Fruit fly (Drosophila melanogaster): ENCODE data around the gene Msp300.

Msp300 gene

DNA sequence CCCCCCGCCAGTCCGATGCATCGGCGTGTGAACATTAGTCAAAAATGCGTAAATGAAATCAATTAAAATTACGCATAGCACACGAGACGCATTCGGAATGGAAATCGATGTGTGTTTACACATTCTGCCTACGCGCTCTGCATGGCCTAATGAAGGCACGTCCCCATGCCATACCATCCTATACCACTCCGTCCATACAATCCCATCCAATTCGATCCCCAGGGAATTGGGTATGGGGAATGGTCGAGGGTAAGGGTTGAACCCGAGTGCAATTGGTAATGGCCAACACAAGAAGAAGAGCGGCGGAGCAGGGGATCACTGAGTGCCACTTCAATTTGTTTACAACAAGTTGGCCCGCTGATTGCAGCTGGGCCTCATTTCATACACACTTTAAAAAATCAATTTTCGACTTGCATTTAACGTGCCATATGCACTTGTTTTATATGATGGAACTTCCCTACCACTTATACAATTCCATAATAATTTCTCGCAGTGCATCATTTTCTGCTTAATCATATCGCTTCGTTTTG is 144.8 kb downstream of the Msp300 start (continued):
- TF ChIP-seq Tbp (GFP tag; optimal IDR thresholded peaks at IDR 0.05) = no peak
- TF ChIP-seq Spps (tag; optimal IDR thresholded peaks at IDR 0.05) = no peak
- TF ChIP-seq ftz-f1 (GFP tag; optimal IDR thresholded peaks at IDR 0.05) = no peak
- no peak for TF ChIP-seq NK7.1 (GFP tag; optimal IDR thresholded peaks at IDR 0.05)
- TF ChIP-seq CG12659 (GFP tag; optimal IDR thresholded peaks at IDR 0.05) = peak; percentile 6
- TF ChIP-seq Fer3 (tag; optimal IDR thresholded peaks at IDR 0.05) = no peak
- no peak for TF ChIP-seq CG42726 (GFP tag; IDR thresholded peaks at IDR 0.05; ENCODE audit: partially characterized antibody)
- TF ChIP-seq CG1602 (GFP tag; optimal IDR thresholded peaks at IDR 0.05) = peak; percentile 25
- TF ChIP-seq E2f2 (GFP tag; IDR thresholded peaks at IDR 0.05) = no peak
- TF ChIP-seq ranshi (GFP tag; IDR thresholded peaks at IDR 0.05) = 0 out of 2 replicates have a peak, but pooled peaks have one; percentile 34
- TF ChIP-seq chinmo (GFP tag; IDR thresholded peaks at IDR 0.05; ENCODE audit: partially characterized antibody) = peak; percentile 51; the same call in 1 of the 4 replicates
- no peak for TF ChIP-seq crp (GFP tag; optimal IDR thresholded peaks at IDR 0.05)
- TF ChIP-seq CG2875 (GFP tag; optimal IDR thresholded peaks at IDR 0.05) = peak; percentile 19
- no peak for TF ChIP-seq Oaz (GFP tag; IDR thresholded peaks at IDR 0.05)
- no peak for TF ChIP-seq unc-4 (GFP tag; IDR thresholded peaks at IDR 0.05; ENCODE audit: partially characterized antibody)
- TF ChIP-seq CG5953 (GFP tag; IDR thresholded peaks at IDR 0.05) = no peak
- peak in 1 of 3 experiments; percentile 25 for TF ChIP-seq Stat92E (GFP tag; optimal IDR thresholded peaks at IDR 0.05)
- peak; percentile 59; the same call in 2 of the 3 replicates for TF ChIP-seq ken (GFP tag; IDR thresholded peaks at IDR 0.05)
- TF ChIP-seq HLH4C (GFP tag; IDR thresholded peaks at IDR 0.05; ENCODE audit: partially characterized antibody) = no peak
- TF ChIP-seq nau (GFP tag; optimal IDR thresholded peaks at IDR 0.05) = no peak
- no peak for TF ChIP-seq NC2β (GFP tag; optimal IDR thresholded peaks at IDR 0.05)
- TF ChIP-seq pho (GFP tag; optimal IDR thresholded peaks at IDR 0.05) = no peak
- no peak for TF ChIP-seq Dad (GFP tag; optimal IDR thresholded peaks at IDR 0.05)
- no peak for TF ChIP-seq Ravus (GFP tag; IDR thresholded peaks at IDR 0.05)
- TF ChIP-seq CG11398 (GFP tag; optimal IDR thresholded peaks at IDR 0.05) = no peak
- TF ChIP-seq HmgZ (tag; optimal IDR thresholded peaks at IDR 0.05) = no peak
- no peak for TF ChIP-seq btn (GFP tag; optimal IDR thresholded peaks at IDR 0.05)
- no peak for TF ChIP-seq GATAe (GFP tag; conservative IDR thresholded peaks at IDR 0.05)
- peak in 1 of 2 experiments; percentile 17 for TF ChIP-seq Hr78 (GFP tag; optimal IDR thresholded peaks at IDR 0.05)
- no peak for TF ChIP-seq CG18599 (GFP tag; optimal IDR thresholded peaks at IDR 0.05)
- no peak for TF ChIP-seq CG3163 (GFP tag; optimal IDR thresholded peaks at IDR 0.05)
- TF ChIP-seq CG43689 (GFP tag; IDR thresholded peaks at IDR 0.05) = no peak
- peak; percentile 29 for TF ChIP-seq CG12219 (GFP tag; optimal IDR thresholded peaks at IDR 0.05)
- TF ChIP-seq Hey (tag; optimal IDR thresholded peaks at IDR 0.05) = no peak
- TF ChIP-seq CG1529 (GFP tag; optimal IDR thresholded peaks at IDR 0.05) = peak; percentile 23
- no peak for TF ChIP-seq peb (GFP tag; IDR thresholded peaks at IDR 0.05)
- no peak for TF ChIP-seq tap (tag; optimal IDR thresholded peaks at IDR 0.05)
- no peak for TF ChIP-seq tio (GFP tag; optimal IDR thresholded peaks at IDR 0.05)
- TF ChIP-seq CG4854 (GFP tag; optimal IDR thresholded peaks at IDR 0.05) = no peak
- TF ChIP-seq CG10274 (GFP tag; optimal IDR thresholded peaks at IDR 0.05) = no peak
- TF ChIP-seq CG1233 (GFP tag; optimal IDR thresholded peaks at IDR 0.05) = peak; percentile 42
- peak; percentile 17 for TF ChIP-seq da (GFP tag; optimal IDR thresholded peaks at IDR 0.05)
- TF ChIP-seq ci (GFP tag; IDR thresholded peaks at IDR 0.05) = peak; percentile 79
- TF ChIP-seq Awh (GFP tag; IDR thresholded peaks at IDR 0.05) = 0 out of 2 replicates have a peak, but pooled peaks have one; percentile 18
- no peak for TF ChIP-seq CG7745 (tag; optimal IDR thresholded peaks at IDR 0.05)
- peak; percentile 80; the same call in 2 of the 3 replicates for TF ChIP-seq CG2199 (GFP tag; IDR thresholded peaks at IDR 0.05)
- no peak for TF ChIP-seq bbx (GFP tag; IDR thresholded peaks at IDR 0.05; ENCODE audit: partially characterized antibody)
- no peak for TF ChIP-seq CG17802 (tag; optimal IDR thresholded peaks at IDR 0.05)
- 0 out of 3 replicates have a peak, but pooled peaks have one; percentile 16 for TF ChIP-seq croc (GFP tag; conservative IDR thresholded peaks at IDR 0.05)
- peak; percentile 72 for TF ChIP-seq Med (GFP tag)

Measured in whole organism, embryonic.